Fruit fly (Drosophila melanogaster): ENCODE data around the gene Rad17.

dm6 chr3R:14679381-14680111 is 16.5 kb upstream of the Rad17 start:
- TF ChIP-seq CG6792 (GFP tag; optimal IDR thresholded peaks at IDR 0.05) (no peak), CG9139 (GFP tag; optimal IDR thresholded peaks at IDR 0.05) (no peak), CG16779 (tag; optimal IDR thresholded peaks at IDR 0.05) (no peak), CG7368 (GFP tag; optimal IDR thresholded peaks at IDR 0.05) (no peak), Hr39 (GFP tag; optimal IDR thresholded peaks at IDR 0.05) (no peak), ss (GFP tag; optimal IDR thresholded peaks at IDR 0.05) (no peak), CG11902 (GFP tag; optimal IDR thresholded peaks at IDR 0.05) (no peak), Met (GFP tag; optimal IDR thresholded peaks at IDR 0.05) (no peak), CG6276 (GFP tag; optimal IDR thresholded peaks at IDR 0.05) (no peak), CG34406 (GFP tag; optimal IDR thresholded peaks at IDR 0.05) (no peak), CG32006 (GFP tag; optimal IDR thresholded peaks at IDR 0.05) (no peak), vri (GFP tag; optimal IDR thresholded peaks at IDR 0.05) (no peak)

Data from whole organism, prepupa.